Worm (Caenorhabditis elegans) whole organism, L2 larva: Measurements from ENCODE around the gene cha-1.

ENCODE experiments used
- F13H6.1 ChIP-seq: sonication (generic microtip); optimal IDR thresholded peaks from 2 replicates; lab custom pipeline; 2016; ENCODE audit warnings: missing genetic modification characterization, missing compliant biosample characterization
- ama-1 ChIP-seq: fragments of 150-350 bp; optimal IDR thresholded peaks from 2 replicates; lab custom pipeline; 2018; ENCODE audit warnings: inconsistent platforms
- egl-27 ChIP-seq: sonication (generic microtip); optimal IDR thresholded peaks from 3 replicates; lab custom pipeline; 2017; ENCODE audit warnings: missing biosample characterization, missing genetic modification reagents, missing genetic modification characterization
- fos-1 ChIP-seq: fragments of 150-350 bp; optimal IDR thresholded peaks from 2 replicates; lab custom pipeline; 2014; ENCODE audit warnings: missing biosample characterization, missing genetic modification characterization
- mab-5 ChIP-seq: fragments of 150-350 bp; optimal IDR thresholded peaks from 2 replicates; lab custom pipeline; 2014; ENCODE audit warnings: missing biosample characterization, missing genetic modification characterization
- mbf-1 ChIP-seq: sonication (generic microtip); optimal IDR thresholded peaks from 2 replicates; lab custom pipeline; 2017; ENCODE audit warnings: missing biosample characterization, missing genetic modification characterization
- nhr-6 ChIP-seq: fragments of 150-350 bp; optimal IDR thresholded peaks from 2 replicates; lab custom pipeline; 2014; ENCODE audit warnings: missing biosample characterization, missing genetic modification characterization
- skn-1 ChIP-seq: sonication (generic microtip); optimal IDR thresholded peaks from 2 replicates; lab custom pipeline; 2017; ENCODE audit warnings: missing biosample characterization, missing genetic modification characterization
- snpc-4 ChIP-seq: fragments of 150-350 bp; optimal IDR thresholded peaks from 2 replicates; lab custom pipeline; 2014; ENCODE audit warnings: missing biosample characterization, missing genetic modification characterization
- unc-39 ChIP-seq: fragments of 150-350 bp; optimal IDR thresholded peaks from 2 replicates; lab custom pipeline; 2014; ENCODE audit warnings: missing biosample characterization, missing genetic modification characterization
- ztf-4 ChIP-seq: fragments of 150-350 bp; optimal IDR thresholded peaks from 2 replicates; lab custom pipeline; 2014; ENCODE audit warnings: missing biosample characterization, missing genetic modification characterization

- TF ChIP-seq F13H6.1 (tag; lab: Kevin White, UChicago) (no peak), egl-27 (tag; lab: Kevin White, UChicago) (no peak), ama-1 (no peak), snpc-4 (tag; lab: Kevin White, UChicago) (no peak), skn-1 (tag; lab: Kevin White, UChicago) (no peak), unc-39 (tag; lab: Kevin White, UChicago) (no peak), mab-5 (no peak), ztf-4 (no peak), fos-1 (tag; lab: Kevin White, UChicago) (no peak), mbf-1 (tag; lab: Kevin White, UChicago) (no peak), nhr-6 (no peak)
Observed at ce11 chrIV:3638250-3638926, 13.9 kb upstream of the cha-1 start.
